Worm (Caenorhabditis elegans) whole organism, L1 larva: ENCODE measurements around the gene C10G8.8.

Experiments
- elt-3 ChIP-seq, 6 experiments: fragments of 150-350 bp in 1 of 6; sonication (generic microtip); optimal IDR thresholded peaks; 2 replicates each; lab custom pipeline; 2017 to 2018; ENCODE audit warnings: missing biosample characterization in 6 of 6, missing genetic modification characterization in 6 of 6, inconsistent platforms in 1 of 6
- irx-1 ChIP-seq: sonication (generic microtip); optimal IDR thresholded peaks from 2 replicates; lab custom pipeline; 2016; ENCODE audit warnings: missing genetic modification characterization, missing compliant biosample characterization
- nhr-28 ChIP-seq: fragments of 150-350 bp; optimal IDR thresholded peaks from 2 replicates; lab custom pipeline; 2014; ENCODE audit warnings: missing biosample characterization, missing genetic modification characterization
- sptf-1 ChIP-seq: fragments of 150-350 bp; optimal IDR thresholded peaks from 2 replicates; lab custom pipeline; 2014; ENCODE audit warnings: missing biosample characterization, missing genetic modification characterization
- tbx-2 ChIP-seq: sonication (generic microtip); optimal IDR thresholded peaks from 2 replicates; lab custom pipeline; 2016; ENCODE audit warnings: missing genetic modification characterization, missing compliant biosample characterization
- unc-30 ChIP-seq: sonication (generic microtip); optimal IDR thresholded peaks from 2 replicates; lab custom pipeline; 2017; ENCODE audit warnings: missing biosample characterization, missing genetic modification characterization

ce11 chrV:5312453-5312852, 15.8 kb downstream of the C10G8.8 start, which contains the start of gene C10G8.3:
- no peak for TF ChIP-seq tbx-2
- TF ChIP-seq irx-1 (tag; lab: Kevin White, UChicago): no peak
- no peak for TF ChIP-seq nhr-28 (tag; lab: Kevin White, UChicago)
- no peak for TF ChIP-seq unc-30 (tag; lab: Kevin White, UChicago)
- TF ChIP-seq elt-3 (tag; optimal IDR thresholded peaks at IDR 0.05; lab: Kevin White, UChicago): no peak
- TF ChIP-seq sptf-1: no peak
